Worm (Caenorhabditis elegans) whole organism, L3 larva: ENCODE measurements around the gene C25E10.16.

ENCODE experiments used
- R02D3.7 ChIP-seq: fragments of 150-350 bp; optimal IDR thresholded peaks from 2 replicates; lab custom pipeline; 2014; ENCODE audit warnings: missing biosample characterization, missing genetic modification characterization
- aly-2 ChIP-seq: fragments of 150-350 bp; optimal IDR thresholded peaks from 2 replicates; lab custom pipeline; 2014; ENCODE audit warnings: missing biosample characterization, missing genetic modification characterization
- ama-1 ChIP-seq: fragments of 150-350 bp; optimal IDR thresholded peaks from 2 replicates; lab custom pipeline; 2018
- egl-5 ChIP-seq: fragments of 150-350 bp; optimal IDR thresholded peaks from 2 replicates; lab custom pipeline; 2017; ENCODE audit warnings: missing biosample characterization, missing genetic modification reagents, missing genetic modification characterization, inconsistent platforms
- elt-2 ChIP-seq: sonication (generic microtip); optimal IDR thresholded peaks from 2 replicates; lab custom pipeline; 2016; ENCODE audit warnings: missing genetic modification reagents, mild to moderate bottlenecking, missing genetic modification characterization, missing compliant biosample characterization
- lin-15B ChIP-seq: fragments of 150-350 bp; optimal IDR thresholded peaks from 2 replicates; lab custom pipeline; 2014; ENCODE audit warnings: missing biosample characterization, missing genetic modification characterization
- nfya-1 ChIP-seq: sonication (generic microtip); optimal IDR thresholded peaks from 2 replicates; lab custom pipeline; 2017; ENCODE audit warnings: missing genetic modification characterization, mild to moderate bottlenecking, missing compliant biosample characterization, antibody characterized with exemption, moderate library complexity; ENCODE audit not compliant: insufficient read depth
- nhr-237 ChIP-seq: fragments of 150-350 bp; optimal IDR thresholded peaks from 2 replicates; lab custom pipeline; 2014; ENCODE audit warnings: missing biosample characterization, missing genetic modification characterization
- nhr-28 ChIP-seq: fragments of 150-350 bp; optimal IDR thresholded peaks from 2 replicates; lab custom pipeline; 2014; ENCODE audit warnings: missing biosample characterization, missing genetic modification characterization
- zag-1 ChIP-seq: fragments of 150-350 bp; optimal IDR thresholded peaks from 2 replicates; lab custom pipeline; 2014; ENCODE audit warnings: missing biosample characterization, missing genetic modification characterization

- TF ChIP-seq lin-15B (tag; lab: Kevin White, UChicago) (no peak), nhr-237 (tag; lab: Kevin White, UChicago) (no peak), elt-2 (peak; percentile 95), R02D3.7 (no peak), nhr-28 (tag; lab: Kevin White, UChicago) (no peak), egl-5 (no peak), aly-2 (tag; lab: Kevin White, UChicago) (no peak), nfya-1 (tag; lab: Kevin White, UChicago) (peak; percentile 3), ama-1 (lab: Kevin White, UChicago) (no peak), zag-1 (tag; lab: Kevin White, UChicago) (no peak)
These were observed 19.6 kb upstream of the C25E10.16 start for ce11 chrV:9078815-9079525.
